Fruit fly (Drosophila melanogaster): ENCODE results near the gene Lar.
A peak's percentile ranks its signal among the peaks of the same experiment; 100 is the strongest.

The Lar gene

DNA sequence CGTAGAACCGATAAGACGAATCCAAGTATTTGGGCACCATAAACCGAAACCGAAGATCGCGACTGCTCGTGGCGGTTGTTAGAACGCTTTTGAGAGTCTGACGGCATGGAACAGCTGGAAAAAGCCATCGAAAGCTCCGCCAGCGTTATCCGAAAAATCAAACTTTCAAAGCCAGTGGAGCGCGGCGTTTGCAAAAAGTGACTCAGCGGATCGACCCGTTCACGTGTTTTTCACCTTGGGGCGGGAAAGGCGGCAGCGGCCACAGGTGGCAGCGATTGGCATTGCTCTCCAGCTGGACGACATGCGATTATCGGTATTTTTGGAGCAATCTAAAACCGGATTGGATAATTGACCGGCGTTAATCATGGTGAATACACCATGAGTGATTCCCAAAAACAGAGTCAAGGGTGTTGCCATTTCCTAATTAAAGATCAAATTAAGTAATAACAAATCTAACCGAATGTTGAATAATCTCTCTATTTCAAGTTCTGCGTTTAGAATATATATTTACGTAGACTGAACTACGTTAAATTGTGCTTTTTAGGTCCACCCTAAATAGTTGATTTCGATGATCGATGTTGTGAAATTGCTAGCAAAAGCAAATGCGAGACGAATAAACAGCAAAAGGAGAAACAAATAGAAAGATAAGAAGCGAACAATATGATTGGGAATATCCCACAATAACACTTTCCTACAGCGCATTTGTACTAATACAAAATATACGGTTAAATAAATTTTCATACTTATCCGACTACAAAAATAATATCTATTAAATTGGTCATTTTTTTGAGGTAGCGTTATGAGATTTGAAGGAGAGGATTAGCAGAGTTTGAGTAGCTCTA is 39.3 kb upstream of the Lar start, which contains the start of gene CG10337 (continued):
- no peak for TF ChIP-seq D (optimal IDR thresholded peaks at IDR 0.05)
- TF ChIP-seq D (GFP tag; optimal IDR thresholded peaks at IDR 0.05) = peak; percentile 53
- TF ChIP-seq CG9817 (tag; optimal IDR thresholded peaks at IDR 0.05) = no peak
- TF ChIP-seq CG4404 (GFP tag; IDR thresholded peaks at IDR 0.05) = no peak
- TF ChIP-seq Stat92E (GFP tag; optimal IDR thresholded peaks at IDR 0.05) = no peak
- peak; percentile 64; the same call in 1 of the 3 replicates for TF ChIP-seq CG2199 (GFP tag; IDR thresholded peaks at IDR 0.05)
- TF ChIP-seq br (optimal IDR thresholded peaks at IDR 0.05) = no peak
- no peak for TF ChIP-seq ro (GFP tag; IDR thresholded peaks at IDR 0.05)
- no peak for TF ChIP-seq peb (GFP tag; IDR thresholded peaks at IDR 0.05)
- TF ChIP-seq tin (GFP tag; optimal IDR thresholded peaks at IDR 0.05) = no peak
- TF ChIP-seq ase (GFP tag; IDR thresholded peaks at IDR 0.05) = no peak
- peak; percentile 61 for TF ChIP-seq ftz-f1 (GFP tag; optimal IDR thresholded peaks at IDR 0.05)
- TF ChIP-seq Hand (GFP tag; optimal IDR thresholded peaks at IDR 0.05) = peak; percentile 65
- TF ChIP-seq pnt (GFP tag; optimal IDR thresholded peaks at IDR 0.05) = peak; percentile 1
- no peak for TF ChIP-seq sr (GFP tag; IDR thresholded peaks at IDR 0.05)
- TF ChIP-seq HLH4C (GFP tag; IDR thresholded peaks at IDR 0.05; ENCODE audit: partially characterized antibody) = no peak
- no peak for TF ChIP-seq Elba2 (GFP tag; optimal IDR thresholded peaks at IDR 0.05)
- TF ChIP-seq CG3995 (GFP tag; optimal IDR thresholded peaks at IDR 0.05) = peak; percentile 83
- TF ChIP-seq z (GFP tag; IDR thresholded peaks at IDR 0.05) = no peak
- TF ChIP-seq cwo (GFP tag; optimal IDR thresholded peaks at IDR 0.05) = peak; percentile 97
- no peak for TF ChIP-seq GATAe (GFP tag; conservative IDR thresholded peaks at IDR 0.05)
- peak; percentile 10 for TF ChIP-seq disco-r (GFP tag; optimal IDR thresholded peaks at IDR 0.05)
- TF ChIP-seq Trl (optimal IDR thresholded peaks at IDR 0.05) = peak in 1 of 2 experiments; percentile 1
- TF ChIP-seq Trl (GFP tag; optimal IDR thresholded peaks at IDR 0.05) = no peak
- peak; percentile 6 for TF ChIP-seq CG6683 (GFP tag; optimal IDR thresholded peaks at IDR 0.05)
- TF ChIP-seq salm (tag; optimal IDR thresholded peaks at IDR 0.05) = no peak
- TF ChIP-seq wek (GFP tag; optimal IDR thresholded peaks at IDR 0.05) = no peak
- peak; percentile 55; the same call in 1 of the 3 replicates for TF ChIP-seq dysf (GFP tag; IDR thresholded peaks at IDR 0.05)
- TF ChIP-seq CG10959 (GFP tag; IDR thresholded peaks at IDR 0.05) = no peak
- TF ChIP-seq knrl (GFP tag; IDR thresholded peaks at IDR 0.05; ENCODE audit: partially characterized antibody) = no peak
- TF ChIP-seq Dbx (GFP tag; IDR thresholded peaks at IDR 0.05) = peak; percentile 51; the same call in 1 of the 3 replicates
- peak; percentile 14 for TF ChIP-seq B-H2 (GFP tag; optimal IDR thresholded peaks at IDR 0.05)
- TF ChIP-seq B-H1 (GFP tag; IDR thresholded peaks at IDR 0.05) = no peak
- TF ChIP-seq Deaf1 (tag; optimal IDR thresholded peaks at IDR 0.05) = peak; percentile 68
- TF ChIP-seq CG1792 (GFP tag; optimal IDR thresholded peaks at IDR 0.05) = no peak
- TF ChIP-seq CG1233 (GFP tag; optimal IDR thresholded peaks at IDR 0.05) = peak; percentile 30
- TF ChIP-seq sqz (GFP tag; optimal IDR thresholded peaks at IDR 0.05) = peak; percentile 35
- no peak for TF ChIP-seq fru (optimal IDR thresholded peaks at IDR 0.05)
- TF ChIP-seq crp (GFP tag; optimal IDR thresholded peaks at IDR 0.05) = peak in 1 of 2 experiments; percentile 57
- TF ChIP-seq CG4707 (GFP tag; optimal IDR thresholded peaks at IDR 0.05) = peak; percentile 12
- TF ChIP-seq dmrt99B (tag; optimal IDR thresholded peaks at IDR 0.05) = peak; percentile 33
- no peak for TF ChIP-seq CG3726 (GFP tag; IDR thresholded peaks at IDR 0.05)
- no peak for TF ChIP-seq Abd-B (GFP tag; optimal IDR thresholded peaks at IDR 0.05)
- TF ChIP-seq CG9727 (GFP tag; optimal IDR thresholded peaks at IDR 0.05) = peak; percentile 57
- TF ChIP-seq dmrt11E (tag; optimal IDR thresholded peaks at IDR 0.05) = no peak
- TF ChIP-seq trh (GFP tag; optimal IDR thresholded peaks at IDR 0.05) = no peak
- no peak for TF ChIP-seq ssp (GFP tag; IDR thresholded peaks at IDR 0.05)
- TF ChIP-seq CG5245 (GFP tag; optimal IDR thresholded peaks at IDR 0.05) = no peak
- TF ChIP-seq CrebB (tag; optimal IDR thresholded peaks at IDR 0.05) = peak; percentile 45
- no peak for TF ChIP-seq Hr39 (optimal IDR thresholded peaks at IDR 0.05)
- peak; percentile 37 for TF ChIP-seq CG18619 (GFP tag; optimal IDR thresholded peaks at IDR 0.05)

All from whole organism, embryonic.